Worm (Caenorhabditis elegans): Measurements from ENCODE around the gene BE10.5.

The BE10.5 gene

ce11 chrIII:12848981-12849589 lies 42.5 kb upstream of the BE10.5 start:
- no peak for TF ChIP-seq hlh-30 (tag; optimal IDR thresholded peaks at IDR 0.05; ENCODE audit: insufficient read depth)
- TF ChIP-seq mec-3 (tag; optimal IDR thresholded peaks at IDR 0.05; ENCODE audit: borderline replicate concordance), result no peak
- TF ChIP-seq T23F11.4 (GFP tag; optimal IDR thresholded peaks at IDR 0.05), result no peak
- no peak for TF ChIP-seq ets-4 (tag; optimal IDR thresholded peaks at IDR 0.05)
- no peak for TF ChIP-seq ceh-18 (tag; optimal IDR thresholded peaks at IDR 0.05)
- no peak for TF ChIP-seq pha-4 (tag; optimal IDR thresholded peaks at IDR 0.05)
- no peak for TF ChIP-seq odd-2 (tag; optimal IDR thresholded peaks at IDR 0.05)
- no peak for TF ChIP-seq zip-5 (tag; optimal IDR thresholded peaks at IDR 0.05)
- TF ChIP-seq C08G9.2 (tag; optimal IDR thresholded peaks at IDR 0.05), result no peak
- TF ChIP-seq sox-2 (GFP tag; IDR thresholded peaks at IDR 0.05), result no peak
- no peak for TF ChIP-seq ztf-16 (tag; optimal IDR thresholded peaks at IDR 0.05)
- no peak for TF ChIP-seq fkh-6 (tag; optimal IDR thresholded peaks at IDR 0.05)

ce11 chrIII:12847623-12848022 lies 41.0 kb upstream of the BE10.5 start:
- no peak for TF ChIP-seq ztf-16 (tag; optimal IDR thresholded peaks at IDR 0.05)
- TF ChIP-seq nfya-1 (tag; optimal IDR thresholded peaks at IDR 0.05), result no peak
- no peak for TF ChIP-seq T23F11.4 (GFP tag; optimal IDR thresholded peaks at IDR 0.05)
- TF ChIP-seq ceh-31 (tag; optimal IDR thresholded peaks at IDR 0.05), result no peak
- no peak for TF ChIP-seq ref-2 (tag; optimal IDR thresholded peaks at IDR 0.05)
- TF ChIP-seq hlh-13 (GFP tag; optimal IDR thresholded peaks at IDR 0.05), result no peak
- no peak for TF ChIP-seq ceh-45 (GFP tag; IDR thresholded peaks at IDR 0.05)
- TF ChIP-seq dmd-4 (tag; optimal IDR thresholded peaks at IDR 0.05; ENCODE audit: borderline replicate concordance), result no peak
- TF ChIP-seq sdc-2 (tag; optimal IDR thresholded peaks at IDR 0.05), result no peak
- no peak for TF ChIP-seq npax-4 (tag; optimal IDR thresholded peaks at IDR 0.05)
- TF ChIP-seq ceh-34 (tag; optimal IDR thresholded peaks at IDR 0.05), result no peak
- TF ChIP-seq Y22D7AL.16 (tag; optimal IDR thresholded peaks at IDR 0.05), result no peak
- TF ChIP-seq pqm-1 (tag; optimal IDR thresholded peaks at IDR 0.05), result no peak
- TF ChIP-seq ceh-48 (tag; optimal IDR thresholded peaks at IDR 0.05), result no peak
- no peak for TF ChIP-seq tbx-7 (tag; optimal IDR thresholded peaks at IDR 0.05)

- TF ChIP-seq npax-4 (tag; optimal IDR thresholded peaks at IDR 0.05) (no peak), ceh-24 (tag; optimal IDR thresholded peaks at IDR 0.05) (no peak), nhr-232 (tag; optimal IDR thresholded peaks at IDR 0.05) (no peak), hlh-6 (tag; optimal IDR thresholded peaks at IDR 0.05) (no peak), ceh-18 (tag; optimal IDR thresholded peaks at IDR 0.05) (no peak), elt-2 (tag; optimal IDR thresholded peaks at IDR 0.05) (no peak), sdc-2 (tag; optimal IDR thresholded peaks at IDR 0.05) (no peak)
These were observed 36.2 kb upstream of the BE10.5 start for ce11 chrIII:12842858-12843257.

- TF ChIP-seq fax-1 (tag; optimal IDR thresholded peaks at IDR 0.05) (no peak), ceh-6 (GFP tag; optimal IDR thresholded peaks at IDR 0.05) (no peak), unc-42 (tag; optimal IDR thresholded peaks at IDR 0.05) (peak; percentile 22), unc-86 (tag; optimal IDR thresholded peaks at IDR 0.05) (no peak), F13H6.1 (tag; optimal IDR thresholded peaks at IDR 0.05) (no peak)
These were observed 34.7 kb upstream of the BE10.5 start for ce11 chrIII:12841328-12841727.

ce11 chrIII:12840204-12840603 lies 33.6 kb upstream of the BE10.5 start:
- TF ChIP-seq K02D7.2 (tag; optimal IDR thresholded peaks at IDR 0.05), result no peak
- TF ChIP-seq F13H6.1 (tag; optimal IDR thresholded peaks at IDR 0.05), result no peak
- no peak for TF ChIP-seq pag-3 (tag; optimal IDR thresholded peaks at IDR 0.05; ENCODE audit: borderline replicate concordance)
- no peak for TF ChIP-seq fkh-6 (tag; optimal IDR thresholded peaks at IDR 0.05)
- no peak for TF ChIP-seq rnt-1 (tag; optimal IDR thresholded peaks at IDR 0.05)
- TF ChIP-seq unc-42 (tag; optimal IDR thresholded peaks at IDR 0.05), result no peak
- no peak for TF ChIP-seq T23F11.4 (GFP tag; optimal IDR thresholded peaks at IDR 0.05)
- no peak for TF ChIP-seq eyg-1 (tag; optimal IDR thresholded peaks at IDR 0.05)
